Fruit fly (Drosophila melanogaster) whole organism, embryonic: ENCODE data around the gene snz.
A peak's percentile ranks its signal among the peaks of the same experiment; 100 is the strongest.

Experiments
- ATbp ChIP-seq: fragments of 200-800 bp; sonication (Bioruptor generic); optimal IDR thresholded peaks from 2 replicates; lab custom pipeline; 2017; ENCODE audit warnings: missing biosample characterization, mild to moderate bottlenecking, missing genetic modification characterization, missing genetic modification reagents
- Bgb ChIP-seq: fragments of 200-800 bp; sonication (Bioruptor generic); IDR thresholded peaks from 2 replicates; pipeline ENCODE4 v1.3.6; 2022; ENCODE audit warnings: missing biosample characterization, missing genetic modification characterization; ENCODE audit not compliant: partially characterized antibody
- C15 ChIP-seq: fragments of 200-800 bp; sonication (Bioruptor generic); IDR thresholded peaks from 3 replicates; pipeline ENCODE4 v1.3.6; 2022; ENCODE audit warnings: missing biosample characterization, missing genetic modification characterization
- CG10147 ChIP-seq: fragments of 200-800 bp; sonication (Bioruptor generic); optimal IDR thresholded peaks from 2 replicates; lab custom pipeline; 2019; ENCODE audit warnings: missing biosample characterization, mild to moderate bottlenecking, missing genetic modification characterization, moderate library complexity
- CG11456 ChIP-seq: fragments of 200-800 bp; sonication (Bioruptor generic); IDR thresholded peaks from 3 replicates; pipeline ENCODE4 v1.3.6; 2022; ENCODE audit warnings: missing biosample characterization, missing genetic modification characterization
- CG11723 ChIP-seq: fragments of 200-800 bp; sonication (Bioruptor generic); optimal IDR thresholded peaks from 2 replicates; lab custom pipeline; 2017; ENCODE audit warnings: missing biosample characterization, mild to moderate bottlenecking, missing genetic modification characterization
- CG14050 ChIP-seq: fragments of 200-800 bp; sonication (Bioruptor generic); IDR thresholded peaks from 3 replicates; pipeline ENCODE4 v1.3.6; 2022; ENCODE audit warnings: missing biosample characterization, missing genetic modification characterization
- CG14441 ChIP-seq: fragments of 200-800 bp; sonication (Bioruptor generic); IDR thresholded peaks from 2 replicates; pipeline ENCODE4 v1.3.6; 2022; ENCODE audit warnings: missing biosample characterization, missing genetic modification characterization
- CG15011 ChIP-seq: fragments of 200-800 bp; sonication (Bioruptor generic); optimal IDR thresholded peaks from 3 replicates; lab custom pipeline; 2018; ENCODE audit warnings: missing biosample characterization, mild to moderate bottlenecking, missing genetic modification characterization
- CG17328 ChIP-seq: fragments of 200-800 bp; sonication (Bioruptor generic); IDR thresholded peaks from 2 replicates; pipeline ENCODE4 v1.3.6; 2022; ENCODE audit warnings: missing biosample characterization, missing genetic modification characterization
- CG17359 ChIP-seq: fragments of 200-800 bp; sonication (Bioruptor generic); optimal IDR thresholded peaks from 3 replicates; lab custom pipeline; 2018; ENCODE audit warnings: missing biosample characterization, mild to moderate bottlenecking, missing genetic modification characterization, moderate library complexity
- CG17612 ChIP-seq: fragments of 200-800 bp; sonication (Bioruptor generic); IDR thresholded peaks from 2 replicates; pipeline ENCODE4 v1.3.6; 2022; ENCODE audit warnings: missing biosample characterization, missing genetic modification characterization
- CG17912 ChIP-seq: fragments of 200-800 bp; sonication (Bioruptor generic); optimal IDR thresholded peaks from 2 replicates; lab custom pipeline; 2018; ENCODE audit warnings: missing biosample characterization, mild to moderate bottlenecking, missing genetic modification characterization
- CG2202 ChIP-seq: fragments of 200-800 bp; sonication (Bioruptor generic); optimal IDR thresholded peaks from 2 replicates; lab custom pipeline; 2018; ENCODE audit warnings: missing biosample characterization, mild to moderate bottlenecking, missing genetic modification characterization
- CG3163 ChIP-seq: fragments of 200-800 bp; sonication (Bioruptor generic); optimal IDR thresholded peaks from 3 replicates; lab custom pipeline; 2016; ENCODE audit warnings: missing biosample characterization, missing genetic modification characterization
- CG34376 ChIP-seq: fragments of 200-800 bp; sonication (Bioruptor generic); optimal IDR thresholded peaks from 2 replicates; lab custom pipeline; 2018; ENCODE audit warnings: missing biosample characterization, mild to moderate bottlenecking, missing genetic modification characterization
- CG42726 ChIP-seq: fragments of 200-800 bp; sonication (Bioruptor generic); IDR thresholded peaks from 2 replicates; pipeline ENCODE4 v1.3.6; 2022; ENCODE audit warnings: missing biosample characterization, missing genetic modification characterization; ENCODE audit not compliant: partially characterized antibody
- CG4424 ChIP-seq: fragments of 200-800 bp; sonication (Bioruptor generic); optimal IDR thresholded peaks from 3 replicates; lab custom pipeline; 2016; ENCODE audit warnings: missing biosample characterization, missing genetic modification characterization
- CG4730 ChIP-seq: fragments of 200-800 bp; sonication (Bioruptor generic); IDR thresholded peaks from 2 replicates; pipeline ENCODE4 v1.3.6; 2022; ENCODE audit warnings: missing biosample characterization, missing genetic modification characterization
- CG6175 ChIP-seq: fragments of 200-800 bp; sonication (Bioruptor generic); IDR thresholded peaks from 3 replicates; pipeline ENCODE4 v1.3.6; 2022; ENCODE audit warnings: missing biosample characterization, missing genetic modification characterization
- CG7987 ChIP-seq: fragments of 200-800 bp; sonication (Bioruptor generic); optimal IDR thresholded peaks from 2 replicates; lab custom pipeline; 2018; ENCODE audit warnings: missing biosample characterization, mild to moderate bottlenecking, missing genetic modification characterization, moderate library complexity
- CG8359 ChIP-seq: fragments of 200-800 bp; sonication (Bioruptor generic); optimal IDR thresholded peaks from 2 replicates; lab custom pipeline; 2017; ENCODE audit warnings: missing biosample characterization, mild to moderate bottlenecking, missing genetic modification characterization, borderline replicate concordance
- CG8388 ChIP-seq: fragments of 200-800 bp; sonication (Bioruptor generic); optimal IDR thresholded peaks from 2 replicates; lab custom pipeline; 2019; ENCODE audit warnings: missing biosample characterization, mild to moderate bottlenecking, missing genetic modification characterization, moderate library complexity
- D19A ChIP-seq: fragments of 200-800 bp; optimal IDR thresholded peaks from 3 replicates; lab custom pipeline; 2019; ENCODE audit warnings: missing biosample characterization, mild to moderate bottlenecking, missing genetic modification characterization, moderate library complexity
- Dek ChIP-seq: fragments of 200-800 bp; sonication (Bioruptor generic); optimal IDR thresholded peaks from 3 replicates; lab custom pipeline; 2019; ENCODE audit warnings: missing biosample characterization, mild to moderate bottlenecking, missing genetic modification characterization, moderate library complexity
- Ets97D ChIP-seq: fragments of 200-800 bp; sonication (Bioruptor generic); optimal IDR thresholded peaks from 3 replicates; lab custom pipeline; 2016; ENCODE audit warnings: missing biosample characterization, missing genetic modification characterization
- Fer3 ChIP-seq: fragments of 200-800 bp; sonication (Bioruptor generic); optimal IDR thresholded peaks from 2 replicates; lab custom pipeline; 2018; ENCODE audit warnings: missing biosample characterization, mild to moderate bottlenecking, missing genetic modification characterization, moderate library complexity
- HLHmδ ChIP-seq: fragments of 200-800 bp; sonication (Bioruptor generic); optimal IDR thresholded peaks from 2 replicates; lab custom pipeline; 2018; ENCODE audit warnings: missing biosample characterization, mild to moderate bottlenecking, missing genetic modification characterization, moderate library complexity
- HmgZ ChIP-seq: fragments of 200-800 bp; sonication (Bioruptor generic); optimal IDR thresholded peaks from 2 replicates; lab custom pipeline; 2018; ENCODE audit warnings: missing biosample characterization, mild to moderate bottlenecking, missing genetic modification characterization
- Nf-YA ChIP-seq: fragments of 200-800 bp; sonication (Bioruptor generic); IDR thresholded peaks from 2 replicates; pipeline ENCODE4 v1.3.6; 2022; ENCODE audit warnings: missing biosample characterization, missing genetic modification characterization
- Six4 ChIP-seq: fragments of 200-800 bp; sonication (Bioruptor generic); optimal IDR thresholded peaks from 2 replicates; lab custom pipeline; 2016; ENCODE audit warnings: missing biosample characterization, missing genetic modification characterization
- Sry-β ChIP-seq: fragments of 200-800 bp; sonication (Bioruptor generic); optimal IDR thresholded peaks from 2 replicates; lab custom pipeline; 2018; ENCODE audit warnings: missing biosample characterization, mild to moderate bottlenecking, missing genetic modification characterization, moderate library complexity
- ato ChIP-seq: fragments of 200-800 bp; sonication (Bioruptor generic); IDR thresholded peaks from 2 replicates; pipeline ENCODE4 v1.3.6; 2022; ENCODE audit warnings: missing biosample characterization, missing genetic modification characterization; ENCODE audit not compliant: partially characterized antibody
- az2 ChIP-seq: fragments of 200-800 bp; sonication (Bioruptor generic); optimal IDR thresholded peaks from 3 replicates; lab custom pipeline; 2016; ENCODE audit warnings: missing biosample characterization, missing genetic modification characterization
- chinmo ChIP-seq: fragments of 200-800 bp; sonication (Bioruptor generic); IDR thresholded peaks from 4 replicates; pipeline ENCODE4 v1.3.6; 2022; ENCODE audit warnings: missing biosample characterization, missing genetic modification characterization; ENCODE audit not compliant: partially characterized antibody
- crp ChIP-seq, 2 experiments: fragments of 200-800 bp; sonication (Bioruptor generic); optimal IDR thresholded peaks; 2 replicates in 1 of 2; 3 replicates in 1 of 2; lab custom pipeline; 2017; ENCODE audit warnings: missing biosample characterization in 2 of 2, missing genetic modification characterization in 2 of 2, mild to moderate bottlenecking in 1 of 2, moderate library complexity in 1 of 2
- cwo ChIP-seq: fragments of 200-800 bp; sonication (Bioruptor generic); optimal IDR thresholded peaks from 3 replicates; lab custom pipeline; 2017; ENCODE audit warnings: missing biosample characterization, missing genetic modification characterization, mild to moderate bottlenecking, moderate library complexity, missing genetic modification reagents
- exex ChIP-seq: fragments of 200-800 bp; sonication (Bioruptor generic); optimal IDR thresholded peaks from 4 replicates; lab custom pipeline; 2018; ENCODE audit warnings: missing biosample characterization, mild to moderate bottlenecking, missing genetic modification characterization, moderate library complexity
- ftz-f1 ChIP-seq: fragments of 200-800 bp; sonication (Bioruptor generic); optimal IDR thresholded peaks from 2 replicates; lab custom pipeline; 2016; ENCODE audit warnings: missing biosample characterization, missing genetic modification characterization
- gce ChIP-seq: fragments of 200-800 bp; sonication (Bioruptor generic); IDR thresholded peaks from 3 replicates; pipeline ENCODE4 v1.3.6; 2022; ENCODE audit warnings: missing biosample characterization, missing genetic modification characterization
- gro ChIP-seq: fragments of 200-800 bp; sonication (Bioruptor generic); optimal IDR thresholded peaks from 2 replicates; lab custom pipeline; 2016; ENCODE audit warnings: missing biosample characterization, missing genetic modification characterization
- ind ChIP-seq: fragments of 200-800 bp; sonication (Bioruptor generic); optimal IDR thresholded peaks from 3 replicates; lab custom pipeline; 2016; ENCODE audit warnings: missing biosample characterization, missing genetic modification characterization
- knrl ChIP-seq: fragments of 200-800 bp; sonication (Bioruptor generic); IDR thresholded peaks from 3 replicates; pipeline ENCODE4 v1.3.6; 2022; ENCODE audit warnings: missing biosample characterization, missing genetic modification characterization; ENCODE audit not compliant: partially characterized antibody
- row ChIP-seq: fragments of 200-800 bp; sonication (Bioruptor generic); IDR thresholded peaks from 3 replicates; pipeline ENCODE4 v1.3.6; 2022; ENCODE audit warnings: missing biosample characterization, missing genetic modification characterization
- tgo ChIP-seq: fragments of 200-800 bp; sonication (Bioruptor generic); IDR thresholded peaks from 3 replicates; pipeline ENCODE4 v1.3.6; 2022; ENCODE audit warnings: missing biosample characterization, missing genetic modification characterization
- ttk ChIP-seq: fragments of 200-800 bp; sonication (Bioruptor generic); IDR thresholded peaks from 2 replicates; pipeline ENCODE4 v2.1.2; 2022; ENCODE audit warnings: missing biosample characterization, missing genetic modification characterization
- usp ChIP-seq: fragments of >200 bp; optimal IDR thresholded peaks from 2 replicates; lab custom pipeline; 2017; ENCODE audit warnings: missing biosample characterization, missing genetic modification characterization
- wek ChIP-seq: fragments of 200-800 bp; sonication (Bioruptor generic); optimal IDR thresholded peaks from 3 replicates; lab custom pipeline; 2018; ENCODE audit warnings: missing biosample characterization, mild to moderate bottlenecking, missing genetic modification characterization, moderate library complexity

The snz gene

dm6 chrX:7888386-7889024, 23.4 kb upstream of the snz start, which contains the start of gene Acat1 (continued):
- TF ChIP-seq exex (tag; lab: Kevin White, UChicago) (peak; percentile 12), tgo (peak; percentile 51), HmgZ (tag; lab: Kevin White, UChicago) (peak; percentile 34), gro (GFP tag; lab: Kevin White, UChicago) (no peak), Six4 (GFP tag; lab: Kevin White, UChicago) (peak; percentile 15), ind (GFP tag; lab: Kevin White, UChicago) (peak; percentile 56), Sry-β (peak; percentile 49), HLHmδ (GFP tag; lab: Kevin White, UChicago) (no peak), D19A (tag; lab: Kevin White, UChicago) (peak; percentile 46), CG34376 (GFP tag; lab: Kevin White, UChicago) (peak; percentile 0), CG11456 (GFP tag; lab: Robert Waterston, UW) (peak; percentile 72; the same call in 2 of the 3 replicates), CG14050 (no peak; the same call in 2 of the 3 replicates), ATbp (GFP tag; lab: Kevin White, UChicago) (no peak), row (GFP tag; lab: Robert Waterston, UW) (peak; percentile 43; the same call in 1 of the 3 replicates), wek (no peak), Nf-YA (GFP tag; lab: Robert Waterston, UW) (0 out of 2 replicates have a peak, but pooled peaks have one; percentile 11), CG17359 (tag; lab: Kevin White, UChicago) (no peak), ttk (GFP tag; lab: Robert Waterston, UW) (peak; percentile 24; the same call in 1 of the 2 replicates), CG10147 (GFP tag; lab: Kevin White, UChicago) (no peak), CG4424 (GFP tag; lab: Kevin White, UChicago) (peak; percentile 52), Ets97D (GFP tag; lab: Kevin White, UChicago) (peak; percentile 53), CG17328 (GFP tag; lab: Robert Waterston, UW) (peak; percentile 62), CG8388 (GFP tag; lab: Kevin White, UChicago) (peak; percentile 35), usp (no peak), az2 (GFP tag; lab: Kevin White, UChicago) (peak; percentile 49), knrl (GFP tag; lab: Robert Waterston, UW) (peak; percentile 35; the same call in 1 of the 3 replicates), cwo (GFP tag; lab: Kevin White, UChicago) (peak; percentile 32), CG11723 (GFP tag; lab: Kevin White, UChicago) (no peak), Dek (tag; lab: Kevin White, UChicago) (no peak), chinmo (GFP tag; lab: Robert Waterston, UW) (0 out of 4 replicates have a peak, but pooled peaks have one; percentile 56), C15 (GFP tag; lab: Robert Waterston, UW) (no peak), CG7987 (peak; percentile 19), ato (GFP tag; lab: Robert Waterston, UW) (0 out of 2 replicates have a peak, but pooled peaks have one; percentile 14), Bgb (GFP tag; lab: Robert Waterston, UW) (no peak; the same call in 1 of the 2 replicates), CG17612 (GFP tag; lab: Robert Waterston, UW) (no peak), crp (GFP tag; optimal IDR thresholded peaks at IDR 0.05; lab: Kevin White, UChicago) (peak; percentile 11 to 83), Fer3 (tag; lab: Kevin White, UChicago) (peak; percentile 49), CG15011 (GFP tag; lab: Kevin White, UChicago) (no peak), CG6175 (GFP tag; lab: Robert Waterston, UW) (no peak), CG2202 (tag; lab: Kevin White, UChicago) (peak; percentile 35), CG17912 (GFP tag; lab: Kevin White, UChicago) (no peak), gce (GFP tag; lab: Robert Waterston, UW) (no peak), CG4730 (peak; percentile 36; the same call in 1 of the 2 replicates), CG8359 (no peak), ftz-f1 (GFP tag; lab: Kevin White, UChicago) (no peak), CG14441 (peak; percentile 58), CG42726 (no peak), CG3163 (GFP tag; lab: Kevin White, UChicago) (no peak)
